Worm (Caenorhabditis elegans): ENCODE results near the gene otub-3.

DNA sequence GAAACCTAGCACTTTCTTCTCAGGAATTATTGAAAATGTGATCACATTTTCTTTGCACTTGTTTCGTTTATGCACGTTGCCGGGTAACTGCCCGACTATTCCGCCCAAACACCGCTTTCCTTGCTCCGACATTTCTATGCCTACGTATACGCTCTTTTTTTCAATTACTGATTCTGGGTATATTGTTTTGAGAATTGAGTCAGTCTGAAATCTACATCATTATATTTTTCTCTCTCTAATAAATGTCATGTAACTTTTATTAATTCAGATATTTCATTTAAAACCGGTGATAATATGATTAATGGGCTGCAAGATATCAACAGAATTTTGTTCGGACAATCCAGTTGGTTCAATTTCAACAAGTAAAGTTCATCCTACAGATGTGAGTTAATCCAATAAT, 30.5 kb upstream of the otub-3 start, which contains the start of gene ttll-11:
- TF ChIP-seq ztf-29 (GFP tag; IDR thresholded peaks at IDR 0.05) (no peak), ztf-23 (GFP tag; IDR thresholded peaks at IDR 0.05) (no peak), med-1 (GFP tag; optimal IDR thresholded peaks at IDR 0.05; ENCODE audit: insufficient read depth) (no peak), flt-1 (GFP tag; IDR thresholded peaks at IDR 0.05) (no peak), ref-1 (GFP tag; conservative IDR thresholded peaks at IDR 0.05) (no peak), cog-1 (tag; optimal IDR thresholded peaks at IDR 0.05) (no peak)
